Fruit fly (Drosophila melanogaster) whole organism, wandering third instar larva: Measurements from ENCODE around the gene Ssdp.

Source experiments
- HLH106 ChIP-seq: fragments of 200-800 bp; optimal IDR thresholded peaks from 3 replicates; lab custom pipeline; 2019; ENCODE audit warnings: missing biosample characterization, mild to moderate bottlenecking, missing genetic modification characterization, moderate library complexity
- Hr78 ChIP-seq: fragments of >200 bp; optimal IDR thresholded peaks from 2 replicates; lab custom pipeline; 2017; ENCODE audit warnings: missing biosample characterization, missing genetic modification characterization
- Jra ChIP-seq: sonication (Bioruptor generic); optimal IDR thresholded peaks from 2 replicates; lab custom pipeline; 2016; ENCODE audit warnings: missing biosample characterization, missing genetic modification characterization
- Myc ChIP-seq: fragments of >200 bp; optimal IDR thresholded peaks from 2 replicates; lab custom pipeline; 2017
- dmrt93B ChIP-seq: fragments of 200-800 bp; sonication (Bioruptor generic); optimal IDR thresholded peaks from 2 replicates; lab custom pipeline; 2018; ENCODE audit warnings: missing biosample characterization, mild to moderate bottlenecking, missing genetic modification characterization
- fru ChIP-seq: fragments of 200-800 bp; sonication (Bioruptor generic); optimal IDR thresholded peaks from 3 replicates; lab custom pipeline; 2016; ENCODE audit warnings: missing biosample characterization, mild to moderate bottlenecking, missing genetic modification characterization
- h ChIP-seq: fragments of 200-800 bp; sonication (Bioruptor generic); optimal IDR thresholded peaks from 3 replicates; lab custom pipeline; 2016; ENCODE audit warnings: missing biosample characterization, mild to moderate bottlenecking, missing genetic modification characterization
- jim ChIP-seq: fragments of 175-275, 200-325 bp; sonication (Bioruptor generic); optimal IDR thresholded peaks from 2 replicates; lab custom pipeline; 2016; ENCODE audit warnings: missing biosample characterization, mild to moderate bottlenecking, missing genetic modification characterization
- psq ChIP-seq: fragments of 200-800 bp; sonication (Bioruptor generic); optimal IDR thresholded peaks from 3 replicates; lab custom pipeline; 2017; ENCODE audit warnings: missing biosample characterization, mild to moderate bottlenecking, missing genetic modification characterization, moderate library complexity
- usp ChIP-seq: fragments of >200 bp; optimal IDR thresholded peaks from 2 replicates; lab custom pipeline; 2017; ENCODE audit warnings: missing biosample characterization, missing genetic modification characterization
- woc ChIP-seq: sonication (Bioruptor generic); optimal IDR thresholded peaks from 2 replicates; lab custom pipeline; 2016; ENCODE audit warnings: missing biosample characterization, mild to moderate bottlenecking, missing genetic modification characterization

DNA sequence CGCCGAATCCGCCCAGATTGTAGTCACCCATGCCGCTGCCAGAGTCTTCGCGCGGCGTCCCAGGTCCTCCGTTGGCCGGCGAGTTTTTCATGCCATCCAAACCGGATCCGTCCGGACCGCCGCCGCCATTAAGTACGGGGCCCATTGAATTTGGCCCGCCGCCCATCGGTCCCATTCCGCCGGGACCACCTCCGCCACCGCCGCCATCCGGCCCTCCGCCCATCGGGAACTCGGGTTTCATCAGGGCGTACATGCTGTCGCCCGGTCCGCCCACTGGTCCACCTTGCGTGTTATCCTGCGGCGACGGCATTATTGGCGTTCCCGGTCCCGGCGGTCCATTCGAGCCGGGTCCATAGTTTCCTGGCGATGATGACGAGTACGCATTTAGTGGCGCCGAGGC is 4.1 kb downstream of the Ssdp start:
- TF ChIP-seq Myc (lab: Kevin White, UChicago) (no peak), Hr78 (GFP tag; lab: Kevin White, UChicago) (no peak), fru (GFP tag; lab: Kevin White, UChicago) (no peak), psq (no peak), h (GFP tag; lab: Kevin White, UChicago) (no peak), usp (GFP tag; lab: Kevin White, UChicago) (no peak), jim (GFP tag; lab: Kevin White, UChicago) (no peak), Jra (no peak), dmrt93B (GFP tag; lab: Kevin White, UChicago) (no peak), woc (GFP tag; lab: Kevin White, UChicago) (no peak), HLH106 (no peak)
